Worm (Caenorhabditis elegans) whole organism, early embryonic: Measurements from ENCODE around the gene F28A10.5.
"Not testable (repeated sequence)": the region's sequence is repeated elsewhere in the genome, so short reads cannot be mapped to it uniquely, and the experiment has no call there.

ENCODE experiments used
- B0310.2 ChIP-seq: sonication (generic microtip); optimal IDR thresholded peaks from 2 replicates; lab custom pipeline; 2016; ENCODE audit warnings: mild to moderate bottlenecking, missing genetic modification characterization, missing compliant biosample characterization
- F13C5.2 ChIP-seq: sonication (generic microtip); optimal IDR thresholded peaks from 2 replicates; lab custom pipeline; 2017; ENCODE audit warnings: mild to moderate bottlenecking, missing genetic modification characterization, inconsistent platforms, missing compliant biosample characterization
- aly-1 ChIP-seq: sonication (generic microtip); optimal IDR thresholded peaks from 2 replicates; lab custom pipeline; 2016; ENCODE audit warnings: missing genetic modification characterization, missing compliant biosample characterization
- ama-1 ChIP-seq: fragments of 150-350 bp; optimal IDR thresholded peaks from 2 replicates; lab custom pipeline; 2014
- ceh-13 ChIP-seq: fragments of 200-800 bp; sonication (Bioruptor generic); optimal IDR thresholded peaks from 2 replicates; lab custom pipeline; 2018; ENCODE audit warnings: mild to moderate bottlenecking, missing genetic modification characterization, missing compliant biosample characterization
- ceh-36 ChIP-seq: sonication (generic microtip); optimal IDR thresholded peaks from 2 replicates; lab custom pipeline; 2016; ENCODE audit warnings: missing genetic modification characterization, inconsistent platforms, missing compliant biosample characterization
- ets-7 ChIP-seq: sonication (generic microtip); optimal IDR thresholded peaks from 2 replicates; lab custom pipeline; 2016; ENCODE audit warnings: missing genotype, missing genetic modification characterization, missing compliant biosample characterization
- flt-1 ChIP-seq: fragments of 200-800 bp; sonication (Bioruptor generic); IDR thresholded peaks from 2 replicates; pipeline ENCODE4 v1.3.6; 2022; ENCODE audit warnings: missing genetic modification characterization, missing compliant biosample characterization
- hmbx-1 ChIP-seq: sonication (generic microtip); optimal IDR thresholded peaks from 2 replicates; lab custom pipeline; 2016; ENCODE audit warnings: mild to moderate bottlenecking, missing genetic modification characterization, missing compliant biosample characterization
- hmg-4 ChIP-seq: fragments of 200-800 bp; sonication (Bioruptor generic); optimal IDR thresholded peaks from 2 replicates; lab custom pipeline; 2018; ENCODE audit warnings: mild to moderate bottlenecking, missing genetic modification characterization, missing compliant biosample characterization
- hnd-1 ChIP-seq: sonication (generic microtip); optimal IDR thresholded peaks from 2 replicates; lab custom pipeline; 2016; ENCODE audit warnings: missing genetic modification characterization, missing compliant biosample characterization
- pes-1 ChIP-seq: fragments of 200-800 bp; sonication (Bioruptor generic); IDR thresholded peaks from 2 replicates; pipeline ENCODE4 v1.3.6; 2022; ENCODE audit warnings: missing genetic modification reagents, missing genetic modification characterization, missing compliant biosample characterization
- scrt-1 ChIP-seq: fragments of 200-800 bp; sonication (Bioruptor generic); IDR thresholded peaks from 2 replicates; pipeline ENCODE4 v1.3.6; 2022; ENCODE audit warnings: missing genetic modification characterization, missing compliant biosample characterization
- sea-1 ChIP-seq: fragments of 200-800 bp; sonication (Bioruptor generic); conservative IDR thresholded peaks from 2 replicates; pipeline ENCODE4 v1.3.6; 2022; ENCODE audit warnings: missing genetic modification characterization, missing compliant biosample characterization
- tbx-11 ChIP-seq: fragments of 200-800 bp; sonication (Bioruptor generic); IDR thresholded peaks from 2 replicates; pipeline ENCODE4 v1.3.6; 2022; ENCODE audit warnings: missing genetic modification characterization, missing compliant biosample characterization
- tbx-37 ChIP-seq: fragments of 200-800 bp; sonication (Bioruptor generic); conservative IDR thresholded peaks from 2 replicates; pipeline ENCODE4 v1.3.6; 2022; ENCODE audit warnings: missing genetic modification reagents, missing genetic modification characterization, missing compliant biosample characterization
- tra-4 ChIP-seq: sonication (generic microtip); optimal IDR thresholded peaks from 2 replicates; lab custom pipeline; 2017; ENCODE audit warnings: missing genetic modification characterization, missing compliant biosample characterization

F28A10.5 gene

DNA sequence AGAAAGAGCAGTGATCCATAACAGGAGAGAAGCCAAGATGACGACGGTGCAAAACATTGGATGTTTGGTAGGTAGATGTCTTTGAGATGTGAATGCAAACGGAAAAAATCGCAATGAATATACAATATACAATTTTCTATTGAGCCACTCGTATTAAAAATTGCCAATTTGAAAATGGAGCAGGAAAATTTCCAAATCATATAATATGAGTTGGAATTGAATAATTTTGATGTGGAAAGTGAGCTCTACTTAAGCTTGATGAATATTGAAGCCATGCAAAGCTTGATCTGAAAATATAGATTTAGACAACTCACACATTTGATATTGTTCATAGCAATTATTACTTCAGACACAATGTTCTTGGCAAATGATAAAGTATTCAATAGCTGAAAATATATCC is 12.1 kb downstream of the F28A10.5 start, which contains the start of gene F28A10.8:
TSS of gene F28A10.8 (minus strand) at position 101 of the 400 bp plus-strand sequence.
- TF ChIP-seq F13C5.2 (tag; lab: Kevin White, UChicago) (no peak), tra-4 (no peak), ceh-36 (no peak), scrt-1 (no peak), sea-1 (GFP tag; lab: Robert Waterston, UW) (no peak), ama-1 (lab: Kevin White, UChicago) (no peak), hmg-4 (GFP tag; lab: Kevin White, UChicago) (no peak), tbx-37 (GFP tag; lab: Robert Waterston, UW) (no peak)

DNA sequence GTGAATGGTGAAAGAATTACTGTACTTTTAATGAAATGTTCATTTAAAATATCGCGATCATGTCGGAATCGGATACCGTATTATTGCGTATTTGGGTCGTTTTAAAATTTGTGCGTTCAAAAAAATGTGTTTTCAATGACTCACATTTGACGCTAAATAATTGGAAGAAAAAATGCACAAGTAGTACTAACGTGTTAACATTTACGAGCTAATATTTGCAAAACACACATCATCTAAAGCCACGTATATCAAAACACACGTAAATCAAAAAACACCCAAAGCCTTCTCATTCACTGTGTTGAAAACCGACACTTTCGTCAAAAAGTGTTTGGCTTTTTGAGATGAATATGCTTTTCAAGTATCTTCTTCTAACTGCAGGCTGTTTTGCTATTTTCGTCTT is 24.9 kb downstream of the F28A10.5 start, which contains the start of gene F28A10.1:
TSS of gene F28A10.1 (plus strand) at position 301 of the 400 bp plus-strand sequence.
- no peak for TF ChIP-seq tbx-37 (GFP tag; lab: Robert Waterston, UW)
- TF ChIP-seq ceh-36: no peak
- TF ChIP-seq hnd-1: no peak
- TF ChIP-seq scrt-1: no peak
- no peak for TF ChIP-seq pes-1 (GFP tag; lab: Robert Waterston, UW)
- no peak for TF ChIP-seq aly-1
- TF ChIP-seq flt-1 (GFP tag; lab: Robert Waterston, UW): no peak
- TF ChIP-seq B0310.2 (tag; lab: Kevin White, UChicago): no peak

DNA sequence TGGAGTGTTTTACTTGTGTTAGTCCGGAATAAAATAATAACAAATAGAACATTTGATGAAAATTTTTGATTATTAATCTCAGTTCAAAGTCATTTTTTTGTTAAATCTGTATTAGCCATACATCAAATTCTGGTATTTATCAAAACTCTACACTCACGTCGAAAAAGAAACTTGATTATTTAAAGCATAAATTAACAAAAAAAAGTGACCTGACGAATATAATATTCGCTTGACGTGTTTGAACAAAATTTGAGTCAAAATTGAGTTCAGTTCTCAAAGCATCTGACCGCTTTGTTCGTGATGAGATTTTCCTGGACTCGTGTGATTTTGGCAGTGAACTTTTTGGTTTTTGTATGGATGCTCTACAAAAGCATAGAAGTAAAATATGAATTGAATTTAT is 26.9 kb downstream of the F28A10.5 start, which contains the start of gene F46F5.10:
TSS of gene F46F5.10 (plus strand) at position 301 of the 400 bp plus-strand sequence.
- TF ChIP-seq hmbx-1 (tag; lab: Kevin White, UChicago) (no peak), F13C5.2 (tag; lab: Kevin White, UChicago) (no peak), hnd-1 (no peak), aly-1 (no peak), hmg-4 (GFP tag; lab: Kevin White, UChicago) (no peak), B0310.2 (tag; lab: Kevin White, UChicago) (no peak), tra-4 (no peak), ceh-36 (no peak), scrt-1 (no peak), flt-1 (GFP tag; lab: Robert Waterston, UW) (no peak), ets-7 (tag; lab: Kevin White, UChicago) (no peak), ama-1 (lab: Kevin White, UChicago) (no peak)

DNA sequence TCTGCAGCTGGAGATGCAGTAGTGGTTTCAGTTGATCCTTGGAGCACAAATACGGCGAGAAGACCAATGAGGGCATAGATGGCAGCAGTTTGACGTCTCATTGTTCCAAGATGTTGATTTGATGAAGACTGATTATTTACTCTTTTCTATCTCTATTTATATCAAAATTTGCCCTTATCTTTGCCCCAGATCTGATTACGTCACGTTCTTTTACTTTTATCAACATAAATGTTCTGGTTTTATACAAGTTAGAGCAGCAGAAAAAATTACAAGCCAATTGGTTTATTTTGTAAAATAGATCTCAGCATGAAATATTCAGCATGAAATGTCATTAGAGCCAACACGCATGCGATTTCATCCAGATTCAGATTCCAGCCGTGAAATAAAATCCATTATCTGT is 27.7 kb downstream of the F28A10.5 start, which contains the start of gene msrp-4:
TSS of gene msrp-4 (minus strand) at position 101 of the 400 bp plus-strand sequence.
- TF ChIP-seq sea-1 (GFP tag; lab: Robert Waterston, UW); scrt-1; ceh-13 (GFP tag; lab: Kevin White, UChicago): not testable (repeated sequence)

DNA sequence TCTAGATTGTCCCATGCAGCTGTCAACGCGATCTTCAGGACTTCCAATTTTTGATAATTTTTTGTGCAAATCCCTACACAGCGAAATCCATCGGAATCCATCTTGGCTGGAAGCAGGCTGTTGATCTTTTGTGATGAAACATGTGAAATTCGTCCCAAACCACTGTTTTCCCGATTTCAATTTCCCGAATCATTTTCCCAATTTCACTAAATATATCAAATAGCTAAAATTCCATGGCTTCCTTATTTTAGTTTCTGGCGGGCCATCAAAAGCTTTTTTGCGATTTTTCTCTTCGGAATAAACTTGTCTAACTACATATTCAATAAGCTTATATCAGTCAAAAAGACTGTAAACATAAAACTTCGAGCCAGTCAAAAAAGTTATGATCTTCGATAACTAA is 29.0 kb downstream of the F28A10.5 start, which contains the start of gene F46F5.8:
TSS of gene F46F5.8 (minus strand) at position 101 of the 400 bp plus-strand sequence.
- no peak for TF ChIP-seq ama-1 (lab: Kevin White, UChicago)
- no peak for TF ChIP-seq pes-1 (GFP tag; lab: Robert Waterston, UW)
- no peak for TF ChIP-seq scrt-1
- TF ChIP-seq flt-1 (GFP tag; lab: Robert Waterston, UW): no peak
- no peak for TF ChIP-seq ceh-36
- TF ChIP-seq sea-1 (GFP tag; lab: Robert Waterston, UW): no peak
- no peak for TF ChIP-seq B0310.2 (tag; lab: Kevin White, UChicago)
- TF ChIP-seq hmg-4 (GFP tag; lab: Kevin White, UChicago): no peak
- no peak for TF ChIP-seq tbx-37 (GFP tag; lab: Robert Waterston, UW)
- no peak for TF ChIP-seq F13C5.2 (tag; lab: Kevin White, UChicago)
- TF ChIP-seq hnd-1: no peak
- no peak for TF ChIP-seq tbx-11 (GFP tag; lab: Robert Waterston, UW)
- TF ChIP-seq ets-7 (tag; lab: Kevin White, UChicago): no peak
- no peak for TF ChIP-seq ceh-13 (GFP tag; lab: Kevin White, UChicago)
- TF ChIP-seq tra-4: no peak
- no peak for TF ChIP-seq aly-1
- no peak for TF ChIP-seq hmbx-1 (tag; lab: Kevin White, UChicago)

DNA sequence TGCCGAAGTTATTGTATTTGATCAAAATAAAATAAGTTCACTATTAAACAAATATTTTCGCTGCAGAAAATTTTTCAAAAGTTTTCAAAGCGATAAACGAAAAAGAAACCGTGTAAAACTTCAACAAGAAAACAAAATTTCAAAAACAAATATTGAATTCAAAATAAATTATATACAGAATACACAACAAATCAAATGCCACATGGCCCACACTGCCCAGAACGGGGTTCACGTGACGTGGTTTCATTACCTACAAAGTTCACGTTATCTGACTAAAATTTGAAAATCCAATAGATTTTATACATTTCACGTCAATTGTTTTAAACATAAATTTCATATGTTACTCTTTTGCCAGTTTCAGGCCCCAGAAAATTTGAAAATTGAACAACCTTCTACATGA is 29.9 kb downstream of the F28A10.5 start, which contains the start of gene F46F5.7:
TSS of gene F46F5.7 (minus strand) at position 101 of the 400 bp plus-strand sequence.
- TF ChIP-seq ama-1 (lab: Kevin White, UChicago) (no peak), sea-1 (GFP tag; lab: Robert Waterston, UW) (no peak), ets-7 (tag; lab: Kevin White, UChicago) (no peak), ceh-13 (GFP tag; lab: Kevin White, UChicago) (no peak), hmbx-1 (tag; lab: Kevin White, UChicago) (no peak), aly-1 (no peak), tra-4 (no peak), ceh-36 (no peak), tbx-11 (GFP tag; lab: Robert Waterston, UW) (no peak), tbx-37 (GFP tag; lab: Robert Waterston, UW) (no peak), B0310.2 (tag; lab: Kevin White, UChicago) (no peak), hnd-1 (no peak), flt-1 (GFP tag; lab: Robert Waterston, UW) (no peak), F13C5.2 (tag; lab: Kevin White, UChicago) (no peak), scrt-1 (no peak), pes-1 (GFP tag; lab: Robert Waterston, UW) (no peak), hmg-4 (GFP tag; lab: Kevin White, UChicago) (no peak)

DNA sequence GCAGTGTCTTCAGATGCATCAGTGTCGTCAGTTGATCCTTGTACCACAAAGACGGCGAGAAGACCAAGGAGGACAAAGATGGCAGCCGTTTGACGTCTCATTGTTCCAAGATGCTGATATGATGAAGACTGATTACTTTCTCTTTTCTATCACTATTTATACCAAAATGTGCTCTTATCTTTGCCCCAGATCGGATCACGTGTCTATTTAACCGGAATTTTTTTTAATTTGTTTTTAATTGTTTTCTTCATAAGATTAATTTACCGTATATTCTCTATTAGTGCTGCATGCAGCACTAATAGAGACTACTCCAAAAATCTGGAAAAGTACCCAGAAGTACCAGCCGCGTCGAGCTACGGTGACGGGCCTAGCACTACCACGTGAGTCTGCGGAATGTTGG is 35.7 kb downstream of the F28A10.5 start, which contains the start of gene msrp-3:
TSS of gene msrp-3 (minus strand) at position 101 of the 400 bp plus-strand sequence.
- TF ChIP-seq aly-1: no peak
- TF ChIP-seq pes-1 (GFP tag; lab: Robert Waterston, UW): no peak
- TF ChIP-seq tbx-37 (GFP tag; lab: Robert Waterston, UW): no peak
- TF ChIP-seq tra-4: no peak
- TF ChIP-seq ama-1 (lab: Kevin White, UChicago): no peak
- no peak for TF ChIP-seq scrt-1
- no peak for TF ChIP-seq tbx-11 (GFP tag; lab: Robert Waterston, UW)

DNA sequence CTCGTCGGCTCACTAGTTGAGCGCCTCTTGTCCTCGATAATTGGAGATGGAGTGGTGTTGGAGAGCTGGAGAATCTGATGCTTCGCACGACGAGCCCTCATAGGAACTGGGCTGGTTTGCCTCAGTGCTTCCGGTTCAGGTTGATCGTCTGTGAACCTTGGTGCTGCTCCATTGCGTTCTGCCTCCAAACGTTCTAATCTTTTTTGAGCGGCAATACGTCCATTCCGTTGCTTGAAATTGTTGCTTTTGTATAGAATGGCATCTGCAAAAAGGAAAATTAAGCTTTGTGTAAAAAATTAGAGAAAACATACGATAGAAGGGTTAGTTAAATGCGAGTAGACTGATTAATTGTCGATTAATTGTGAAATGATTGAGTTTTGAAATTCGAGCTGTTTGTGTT is 37.5 kb downstream of the F28A10.5 start, which contains the start of gene F46F5.5:
TSS of gene F46F5.5 (minus strand) at position 101 of the 400 bp plus-strand sequence.
- TF ChIP-seq F13C5.2 (tag; lab: Kevin White, UChicago) (no peak), aly-1 (no peak), flt-1 (GFP tag; lab: Robert Waterston, UW) (no peak), sea-1 (GFP tag; lab: Robert Waterston, UW) (no peak), ceh-36 (no peak), ama-1 (lab: Kevin White, UChicago) (no peak), hnd-1 (no peak), pes-1 (GFP tag; lab: Robert Waterston, UW) (no peak), tbx-37 (GFP tag; lab: Robert Waterston, UW) (no peak), tra-4 (no peak), ceh-13 (GFP tag; lab: Kevin White, UChicago) (no peak), scrt-1 (no peak), hmg-4 (GFP tag; lab: Kevin White, UChicago) (no peak)
